Fruit fly (Drosophila melanogaster): ENCODE data around the gene Pfas.

DNA sequence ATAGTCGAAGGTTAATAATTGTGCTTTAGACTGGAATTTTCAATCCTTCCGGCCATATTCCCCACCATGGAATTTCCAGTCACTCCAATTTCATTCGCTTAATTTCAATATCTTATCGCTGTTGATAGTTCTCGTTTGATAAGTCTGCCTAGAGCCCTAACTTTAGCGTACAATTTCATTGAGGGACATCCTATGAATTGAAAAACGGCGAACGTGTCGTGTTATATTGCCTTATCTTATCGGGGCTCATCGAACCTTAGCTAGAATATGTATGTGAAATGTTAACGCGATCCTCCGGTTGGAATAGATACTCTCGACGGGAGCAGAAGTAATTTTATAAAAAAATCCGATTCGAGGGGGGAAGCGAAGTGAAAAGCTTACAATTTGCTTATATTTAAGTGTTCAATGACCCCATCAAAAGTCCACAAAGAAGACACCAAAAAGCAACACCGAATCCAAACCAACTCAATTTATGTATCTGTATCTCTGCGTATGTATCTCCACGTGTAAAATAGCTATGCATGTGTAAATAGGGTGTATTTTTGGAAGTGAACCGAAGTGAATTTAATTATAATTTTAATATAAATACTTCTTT is 43.9 kb upstream of the Pfas start:
- TF ChIP-seq ttk (optimal IDR thresholded peaks at IDR 0.05) (no peak), h (optimal IDR thresholded peaks at IDR 0.05) (no peak), Myc (optimal IDR thresholded peaks at IDR 0.05) (no peak), psq (optimal IDR thresholded peaks at IDR 0.05) (no peak)
